Fruit fly (Drosophila melanogaster): ENCODE results near the gene mud.

Gene mud

dm6 chrX:14247035-14247786 is at the start of gene mud (continued):
- no peak for TF ChIP-seq odd (GFP tag; optimal IDR thresholded peaks at IDR 0.05)
- TF ChIP-seq rib (GFP tag; IDR thresholded peaks at IDR 0.05) = no peak
- no peak for TF ChIP-seq CG12769 (tag; optimal IDR thresholded peaks at IDR 0.05)
- no peak for TF ChIP-seq CG6813 (GFP tag; optimal IDR thresholded peaks at IDR 0.05)
- peak; percentile 26 for TF ChIP-seq CG2120 (GFP tag; optimal IDR thresholded peaks at IDR 0.05)
- TF ChIP-seq CG30431 (GFP tag; optimal IDR thresholded peaks at IDR 0.05) = peak; percentile 28
- no peak for TF ChIP-seq pho (GFP tag; optimal IDR thresholded peaks at IDR 0.05)
- no peak for TF ChIP-seq CG12071 (GFP tag; optimal IDR thresholded peaks at IDR 0.05)
- no peak for TF ChIP-seq pum (GFP tag; optimal IDR thresholded peaks at IDR 0.05)
- peak; percentile 39; the same call in 1 of the 2 replicates for TF ChIP-seq CG2129 (GFP tag; IDR thresholded peaks at IDR 0.05; ENCODE audit: partially characterized antibody)
- TF ChIP-seq Max (GFP tag; optimal IDR thresholded peaks at IDR 0.05) = no peak
- TF ChIP-seq HLHmδ (GFP tag; optimal IDR thresholded peaks at IDR 0.05) = no peak
- TF ChIP-seq croc (GFP tag; conservative IDR thresholded peaks at IDR 0.05) = no peak
- TF ChIP-seq CG3726 (GFP tag; IDR thresholded peaks at IDR 0.05) = no peak
- TF ChIP-seq HLH4C (GFP tag; IDR thresholded peaks at IDR 0.05; ENCODE audit: partially characterized antibody) = peak; percentile 77
- TF ChIP-seq CG14014 (GFP tag; IDR thresholded peaks at IDR 0.05) = no peak
- TF ChIP-seq ase (GFP tag; IDR thresholded peaks at IDR 0.05) = peak; percentile 47; the same call in 1 of the 3 replicates
- no peak for TF ChIP-seq pb (GFP tag; optimal IDR thresholded peaks at IDR 0.05)
- TF ChIP-seq gfzf (GFP tag; optimal IDR thresholded peaks at IDR 0.05) = peak; percentile 28
- no peak for TF ChIP-seq sqz (GFP tag; optimal IDR thresholded peaks at IDR 0.05)
- no peak for TF ChIP-seq luna (GFP tag; optimal IDR thresholded peaks at IDR 0.05)
- no peak for TF ChIP-seq Dbx (GFP tag; IDR thresholded peaks at IDR 0.05)
- peak; percentile 27; the same call in 2 of the 3 replicates for TF ChIP-seq B-H1 (GFP tag; IDR thresholded peaks at IDR 0.05)
- TF ChIP-seq schlank (tag; optimal IDR thresholded peaks at IDR 0.05) = no peak
- peak; percentile 14; the same call in 1 of the 2 replicates for TF ChIP-seq CG10366 (GFP tag; IDR thresholded peaks at IDR 0.05)
- no peak for TF ChIP-seq CG17328 (GFP tag; IDR thresholded peaks at IDR 0.05)
- TF ChIP-seq sob (GFP tag; IDR thresholded peaks at IDR 0.05) = peak; percentile 8; the same call in 1 of the 2 replicates
- no peak for TF ChIP-seq CG32772 (GFP tag; IDR thresholded peaks at IDR 0.05)
- peak; percentile 30 for TF ChIP-seq CG9797 (GFP tag; optimal IDR thresholded peaks at IDR 0.05)
- TF ChIP-seq prd (optimal IDR thresholded peaks at IDR 0.05) = no peak
- peak; percentile 66; the same call in 2 of the 3 replicates for TF ChIP-seq prd (GFP tag; IDR thresholded peaks at IDR 0.05)
- TF ChIP-seq CG1832 (GFP tag; optimal IDR thresholded peaks at IDR 0.05) = no peak
- TF ChIP-seq knrl (GFP tag; IDR thresholded peaks at IDR 0.05; ENCODE audit: partially characterized antibody) = peak; percentile 81
- peak; percentile 61 for TF ChIP-seq pzg (GFP tag; optimal IDR thresholded peaks at IDR 0.05)
- TF ChIP-seq peb (GFP tag; IDR thresholded peaks at IDR 0.05) = 0 out of 2 replicates have a peak, but pooled peaks have one; percentile 21
- peak; percentile 26 for TF ChIP-seq MBD-R2 (GFP tag; IDR thresholded peaks at IDR 0.05)
- no peak for TF ChIP-seq dm (GFP tag; optimal IDR thresholded peaks at IDR 0.05)
- TF ChIP-seq CG7556 (GFP tag; optimal IDR thresholded peaks at IDR 0.05) = no peak
- TF ChIP-seq sisA (GFP tag; IDR thresholded peaks at IDR 0.05) = 0 out of 2 replicates have a peak, but pooled peaks have one; percentile 30
- peak; percentile 79 for TF ChIP-seq Ets65A (GFP tag)
- TF ChIP-seq slbo (GFP tag; IDR thresholded peaks at IDR 0.05) = peak; percentile 45
- TF ChIP-seq Ptx1 (GFP tag; IDR thresholded peaks at IDR 0.05) = peak; percentile 36; the same call in 1 of the 2 replicates
- no peak for TF ChIP-seq CG10959 (GFP tag; IDR thresholded peaks at IDR 0.05)
- no peak for TF ChIP-seq Hmr (GFP tag; optimal IDR thresholded peaks at IDR 0.05)
- no peak for TF ChIP-seq Blimp-1 (GFP tag; optimal IDR thresholded peaks at IDR 0.05)
- TF ChIP-seq CoRest (tag; optimal IDR thresholded peaks at IDR 0.05) = peak; percentile 54
- TF ChIP-seq eve (GFP tag; optimal IDR thresholded peaks at IDR 0.05) = no peak
- peak in 1 of 2 experiments; percentile 56 for TF ChIP-seq crp (GFP tag; optimal IDR thresholded peaks at IDR 0.05)
- no peak for TF ChIP-seq Spps (tag; optimal IDR thresholded peaks at IDR 0.05)
- TF ChIP-seq stc (GFP tag; IDR thresholded peaks at IDR 0.05) = no peak

All from whole organism, embryonic.